Worm (Caenorhabditis elegans): ENCODE data around the gene srx-118.

Gene srx-118

DNA sequence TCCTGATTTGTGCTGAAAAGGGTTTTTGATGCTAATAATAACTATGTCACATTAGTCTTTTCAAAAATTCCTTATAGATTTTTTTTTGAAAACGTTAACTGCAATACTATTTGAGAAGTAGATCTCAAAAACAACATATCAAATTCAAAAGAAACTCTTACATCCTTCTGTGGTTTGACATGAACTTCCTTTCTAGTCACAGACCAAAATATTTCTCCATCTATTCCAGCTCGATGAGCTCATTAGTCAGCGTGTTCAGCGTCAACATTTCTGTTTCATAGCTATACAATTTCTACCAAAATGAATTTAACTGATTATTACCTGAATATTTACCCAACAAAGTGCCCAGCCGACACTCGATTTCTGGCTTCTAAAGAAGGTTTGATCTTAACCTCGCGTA lies 17.0 kb upstream of the srx-118 start, which contains the start of gene srh-67:
srh-67 (plus strand) TSS at position 301 of the 400 bp plus-strand sequence.
- no peak for TF ChIP-seq nhr-11 (tag; optimal IDR thresholded peaks at IDR 0.05)
- TF ChIP-seq elt-3 (tag; optimal IDR thresholded peaks at IDR 0.05): no peak
- no peak for TF ChIP-seq zag-1 (tag; optimal IDR thresholded peaks at IDR 0.05)
- no peak for TF ChIP-seq lsy-2 (tag; optimal IDR thresholded peaks at IDR 0.05)
- no peak for TF ChIP-seq lin-39 (tag; optimal IDR thresholded peaks at IDR 0.05)
- no peak for TF ChIP-seq skn-1 (tag; optimal IDR thresholded peaks at IDR 0.05)
- TF ChIP-seq ceh-16 (tag; optimal IDR thresholded peaks at IDR 0.05): no peak
- TF ChIP-seq mab-5 (tag; optimal IDR thresholded peaks at IDR 0.05): no peak
- TF ChIP-seq sma-9 (GFP tag; optimal IDR thresholded peaks at IDR 0.05): no peak
- TF ChIP-seq sma-9 (tag; optimal IDR thresholded peaks at IDR 0.05): no peak
- no peak for TF ChIP-seq dmd-4 (tag; optimal IDR thresholded peaks at IDR 0.05)
- no peak for TF ChIP-seq snpc-4 (tag; optimal IDR thresholded peaks at IDR 0.05)
- no peak for TF ChIP-seq fos-1 (tag; optimal IDR thresholded peaks at IDR 0.05)
- TF ChIP-seq alr-1 (tag; optimal IDR thresholded peaks at IDR 0.05): no peak
- no peak for TF ChIP-seq R02D3.7 (tag; optimal IDR thresholded peaks at IDR 0.05)
- no peak for TF ChIP-seq nhr-129 (tag; optimal IDR thresholded peaks at IDR 0.05)

- TF ChIP-seq mab-5 (tag; optimal IDR thresholded peaks at IDR 0.05) (no peak), zag-1 (tag; optimal IDR thresholded peaks at IDR 0.05) (no peak)
These were observed 13.8 kb upstream of the srx-118 start, which contains the start of gene srh-73 for ce11 chrII:12511866-12512265. Gene srh-73 (plus strand): TSS chrII:12512166.

DNA sequence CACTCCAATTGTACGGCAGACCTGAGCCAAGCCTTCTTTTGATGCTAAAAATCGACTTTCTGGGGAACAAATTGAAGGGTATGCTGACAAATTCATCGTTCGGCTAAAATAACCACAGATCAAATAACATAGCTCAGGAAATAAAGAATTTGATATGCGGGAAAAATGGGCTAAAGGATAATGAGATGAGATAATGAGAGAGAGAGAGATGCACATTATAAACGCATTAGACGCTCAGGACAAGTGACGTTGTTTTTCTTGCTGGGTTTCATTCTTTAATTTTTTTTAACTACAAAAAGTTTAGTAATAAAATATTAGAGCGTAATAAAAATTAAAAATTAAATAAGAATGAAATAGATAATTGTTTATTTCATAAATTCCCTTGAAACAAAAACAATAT lies 11.0 kb upstream of the srx-118 start, which contains the start of gene srh-69:
srh-69 (minus strand) TSS at position 101 of the 400 bp plus-strand sequence.
- TF ChIP-seq zag-1 (tag; optimal IDR thresholded peaks at IDR 0.05): no peak
- no peak for TF ChIP-seq ama-1 (optimal IDR thresholded peaks at IDR 0.05)
- TF ChIP-seq mdl-1 (tag; optimal IDR thresholded peaks at IDR 0.05): no peak
- TF ChIP-seq nhr-25 (tag; optimal IDR thresholded peaks at IDR 0.05): no peak
- no peak for TF ChIP-seq elt-1 (tag; optimal IDR thresholded peaks at IDR 0.05)
- no peak for TF ChIP-seq ztf-11 (tag; optimal IDR thresholded peaks at IDR 0.05)
- no peak for TF ChIP-seq fos-1 (tag; optimal IDR thresholded peaks at IDR 0.05)
- no peak for TF ChIP-seq aly-2 (tag; optimal IDR thresholded peaks at IDR 0.05)
- no peak for TF ChIP-seq mbf-1 (tag; optimal IDR thresholded peaks at IDR 0.05)
- TF ChIP-seq nhr-23 (tag; optimal IDR thresholded peaks at IDR 0.05): no peak

- TF ChIP-seq elt-3 (tag; optimal IDR thresholded peaks at IDR 0.05) (no peak), zag-1 (tag; optimal IDR thresholded peaks at IDR 0.05) (no peak), lin-39 (tag; optimal IDR thresholded peaks at IDR 0.05) (no peak), ztf-1 (GFP tag; conservative IDR thresholded peaks at IDR 0.05) (no peak), snpc-4 (tag; optimal IDR thresholded peaks at IDR 0.05) (no peak), peb-1 (tag; optimal IDR thresholded peaks at IDR 0.05) (no peak), ceh-16 (tag; optimal IDR thresholded peaks at IDR 0.05) (no peak)
These were observed 9.3 kb upstream of the srx-118 start, which contains the start of gene srh-61 for ce11 chrII:12516313-12516712. Gene srh-61 (minus strand): TSS chrII:12516413.

DNA sequence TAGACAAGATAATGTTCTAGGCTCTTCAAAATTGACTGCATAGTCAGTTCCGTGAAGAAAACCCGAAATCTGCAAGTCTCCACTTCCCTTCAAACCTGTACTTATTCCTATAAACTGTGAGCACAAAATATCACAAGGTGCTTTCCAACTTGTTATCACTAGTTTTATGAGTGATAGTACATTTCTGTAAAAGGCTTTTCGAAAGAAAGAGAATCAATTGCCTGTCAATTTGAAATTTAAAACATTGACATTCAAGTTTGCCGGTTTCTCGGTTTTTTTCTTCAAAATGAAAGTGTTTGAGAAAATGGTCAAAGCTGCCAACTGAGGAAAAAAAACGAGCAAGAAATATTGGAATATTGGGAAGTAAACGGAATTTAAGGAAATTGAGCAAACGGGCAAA lies 7.6 kb upstream of the srx-118 start:
- TF ChIP-seq nhr-6 (tag; optimal IDR thresholded peaks at IDR 0.05): no peak
- no peak for TF ChIP-seq dmd-4 (tag; optimal IDR thresholded peaks at IDR 0.05)
- TF ChIP-seq nhr-21 (tag; optimal IDR thresholded peaks at IDR 0.05): no peak
- no peak for TF ChIP-seq peb-1 (tag; optimal IDR thresholded peaks at IDR 0.05)
- TF ChIP-seq sem-4 (tag; optimal IDR thresholded peaks at IDR 0.05): no peak
- no peak for TF ChIP-seq mab-5 (tag; optimal IDR thresholded peaks at IDR 0.05)
- TF ChIP-seq snpc-4 (tag; optimal IDR thresholded peaks at IDR 0.05): no peak
- TF ChIP-seq nhr-25 (tag; optimal IDR thresholded peaks at IDR 0.05): no peak
- no peak for TF ChIP-seq alr-1 (tag; optimal IDR thresholded peaks at IDR 0.05)
- TF ChIP-seq ztf-4 (tag; optimal IDR thresholded peaks at IDR 0.05): no peak
- no peak for TF ChIP-seq lsy-2 (tag; optimal IDR thresholded peaks at IDR 0.05)
- no peak for TF ChIP-seq egl-27 (tag; optimal IDR thresholded peaks at IDR 0.05)
- TF ChIP-seq blmp-1 (tag; optimal IDR thresholded peaks at IDR 0.05; ENCODE audit: insufficient read depth): no peak
- no peak for TF ChIP-seq lin-11 (tag; optimal IDR thresholded peaks at IDR 0.05)
- no peak for TF ChIP-seq F13H6.1 (tag; optimal IDR thresholded peaks at IDR 0.05)
- TF ChIP-seq ama-1 (optimal IDR thresholded peaks at IDR 0.05): no peak
- no peak for TF ChIP-seq lin-39 (tag; optimal IDR thresholded peaks at IDR 0.05)
- no peak for TF ChIP-seq ceh-82 (tag; optimal IDR thresholded peaks at IDR 0.05)
- no peak for TF ChIP-seq nhr-129 (tag; optimal IDR thresholded peaks at IDR 0.05)

All from whole organism, L2 larva.